Fruit fly (Drosophila melanogaster): ENCODE results near the gene Rac2.

DNA sequence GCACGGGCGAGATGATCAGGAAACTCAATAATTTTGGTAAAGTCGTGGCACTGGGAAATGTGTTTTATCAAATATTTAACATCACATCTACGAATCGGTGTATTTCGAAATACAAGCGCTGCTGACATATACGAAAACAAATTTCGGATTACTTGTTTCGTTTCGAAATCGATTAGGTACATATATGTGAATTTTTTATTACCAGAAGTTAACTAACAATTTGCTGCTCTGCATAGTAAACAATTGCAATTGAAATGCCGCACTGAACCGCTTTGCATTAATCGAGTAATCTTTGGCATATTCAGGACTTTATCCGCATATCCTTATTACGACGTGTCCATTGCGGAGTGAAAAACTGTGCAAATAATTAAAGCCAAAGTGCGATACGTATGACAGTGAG is 2.4 kb upstream of the Rac2 start, which contains the start of gene CG14835:
- no peak for TF ChIP-seq Bteb2 (GFP tag; optimal IDR thresholded peaks at IDR 0.05)
- no peak for TF ChIP-seq Myb (GFP tag; optimal IDR thresholded peaks at IDR 0.05)
- no peak for TF ChIP-seq CG7271 (tag; optimal IDR thresholded peaks at IDR 0.05)
- no peak for TF ChIP-seq CG43689 (GFP tag; IDR thresholded peaks at IDR 0.05)
- TF ChIP-seq ac (GFP tag; optimal IDR thresholded peaks at IDR 0.05), result no peak
- TF ChIP-seq trem (tag; optimal IDR thresholded peaks at IDR 0.05), result no peak
- TF ChIP-seq CG6791 (GFP tag; IDR thresholded peaks at IDR 0.05; ENCODE audit: partially characterized antibody), result no peak
- no peak for TF ChIP-seq phol (tag; optimal IDR thresholded peaks at IDR 0.05)
- TF ChIP-seq E2f2 (GFP tag; IDR thresholded peaks at IDR 0.05), result no peak
- no peak for TF ChIP-seq Neu2 (GFP tag; optimal IDR thresholded peaks at IDR 0.05; ENCODE audit: borderline replicate concordance)
- TF ChIP-seq CG32772 (GFP tag; IDR thresholded peaks at IDR 0.05), result no peak
- TF ChIP-seq Optix (GFP tag; IDR thresholded peaks at IDR 0.05), result no peak
- TF ChIP-seq ken (GFP tag; IDR thresholded peaks at IDR 0.05), result no peak
- TF ChIP-seq Sin3A (optimal IDR thresholded peaks at IDR 0.05), result no peak

All from whole organism, embryonic.